Worm (Caenorhabditis elegans): ENCODE results near the gene rga-3.
A peak's percentile ranks its signal among the peaks of the same experiment; 100 is the strongest.

The rga-3 gene

DNA sequence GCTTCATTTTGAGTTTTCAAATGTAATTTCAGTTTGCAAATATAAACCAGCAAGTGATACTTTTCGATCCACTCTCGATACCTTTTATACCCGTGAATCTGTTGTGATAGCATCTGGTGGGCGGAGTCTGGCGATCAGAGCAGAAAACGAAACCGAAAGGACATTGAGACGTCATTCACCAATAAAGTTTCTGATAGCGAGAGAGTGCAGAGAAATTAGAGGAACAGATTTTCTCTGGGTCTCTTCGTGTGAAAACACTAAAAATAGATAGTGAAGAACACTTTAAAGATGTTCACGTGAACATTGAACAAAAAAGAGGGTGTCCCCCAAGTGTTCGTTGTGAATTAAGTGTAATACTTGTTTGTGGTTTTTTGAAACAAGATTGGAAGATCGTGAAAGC lies 46.1 kb downstream of the rga-3 start, which contains the start of gene pgph-3 (continued):
- no peak for TF ChIP-seq ceh-88 (GFP tag; IDR thresholded peaks at IDR 0.05)
- TF ChIP-seq hlh-4 (tag; optimal IDR thresholded peaks at IDR 0.05), result no peak
- no peak for TF ChIP-seq ets-5 (GFP tag; IDR thresholded peaks at IDR 0.05)
- no peak for TF ChIP-seq egl-13 (tag; optimal IDR thresholded peaks at IDR 0.05)
- TF ChIP-seq lin-35 (GFP tag; optimal IDR thresholded peaks at IDR 0.05), result peak in 1 of 2 experiments; percentile 9
- no peak for TF ChIP-seq ces-1 (GFP tag; optimal IDR thresholded peaks at IDR 0.05)
- no peak for TF ChIP-seq hpl-2 (GFP tag; optimal IDR thresholded peaks at IDR 0.05)

ce11 chrV:5765081-5765480 lies 47.4 kb downstream of the rga-3 start, which contains the start of gene pgph-2:
Gene pgph-2, plus strand, starts transcription at chrV:5765127.
- TF ChIP-seq ztf-4 (tag; optimal IDR thresholded peaks at IDR 0.05) (no peak), elt-2 (tag; optimal IDR thresholded peaks at IDR 0.05) (peak; percentile 33)

- TF ChIP-seq ama-1 (optimal IDR thresholded peaks at IDR 0.05), result no peak
- TF ChIP-seq nhr-20 (tag; optimal IDR thresholded peaks at IDR 0.05), result peak; percentile 93
- TF ChIP-seq dsc-1 (tag; optimal IDR thresholded peaks at IDR 0.05), result no peak
- TF ChIP-seq tbx-2 (tag; optimal IDR thresholded peaks at IDR 0.05), result peak; percentile 77
- no peak for TF ChIP-seq mab-9 (GFP tag; IDR thresholded peaks at IDR 0.05)
- no peak for TF ChIP-seq unc-86 (tag; optimal IDR thresholded peaks at IDR 0.05)
- no peak for TF ChIP-seq sup-37 (GFP tag; optimal IDR thresholded peaks at IDR 0.05)
- TF ChIP-seq tlp-1 (tag; optimal IDR thresholded peaks at IDR 0.05), result no peak
- peak; percentile 76 for TF ChIP-seq snu-23 (GFP tag; optimal IDR thresholded peaks at IDR 0.05)
- no peak for TF ChIP-seq nhr-28 (tag; optimal IDR thresholded peaks at IDR 0.05)
- no peak for TF ChIP-seq unc-98 (GFP tag; IDR thresholded peaks at IDR 0.05)
- peak; percentile 49 to 52 for TF ChIP-seq lsy-2 (tag; optimal IDR thresholded peaks at IDR 0.05)
- peak; percentile 24 for TF ChIP-seq C16A3.4 (tag; optimal IDR thresholded peaks at IDR 0.05)
- TF ChIP-seq lin-15B (tag; optimal IDR thresholded peaks at IDR 0.05), result no peak
- peak; percentile 88 for TF ChIP-seq nhr-19 (GFP tag; conservative IDR thresholded peaks at IDR 0.05)
- no peak for TF ChIP-seq nhr-12 (tag; optimal IDR thresholded peaks at IDR 0.05)
- no peak for TF ChIP-seq fkh-10 (GFP tag; optimal IDR thresholded peaks at IDR 0.05)
- no peak for TF ChIP-seq C34B4.2 (tag; optimal IDR thresholded peaks at IDR 0.05)
- TF ChIP-seq ceh-63 (GFP tag; optimal IDR thresholded peaks at IDR 0.05), result no peak
- no peak for TF ChIP-seq sptf-1 (tag; optimal IDR thresholded peaks at IDR 0.05)
- TF ChIP-seq Y116A8C.19 (tag; optimal IDR thresholded peaks at IDR 0.05; ENCODE audit: borderline replicate concordance), result no peak
- no peak for TF ChIP-seq alr-1 (tag; optimal IDR thresholded peaks at IDR 0.05; ENCODE audit: borderline replicate concordance)
- TF ChIP-seq xbp-1 (tag; optimal IDR thresholded peaks at IDR 0.05), result peak; percentile 38
- TF ChIP-seq elt-3 (tag; optimal IDR thresholded peaks at IDR 0.05), result peak in 5 of 6 experiments; percentile 72 to 92 (median 78)
- TF ChIP-seq nhr-77 (tag; optimal IDR thresholded peaks at IDR 0.05), result peak; percentile 19
- no peak for TF ChIP-seq ceh-8 (GFP tag; optimal IDR thresholded peaks at IDR 0.05)
- TF ChIP-seq isw-1 (GFP tag; IDR thresholded peaks at IDR 0.05), result no peak
- TF ChIP-seq unc-30 (tag; optimal IDR thresholded peaks at IDR 0.05), result no peak
- no peak for TF ChIP-seq ztf-11 (tag; optimal IDR thresholded peaks at IDR 0.05)
- TF ChIP-seq ceh-90 (tag; optimal IDR thresholded peaks at IDR 0.05), result no peak
- no peak for TF ChIP-seq fkh-4 (tag; optimal IDR thresholded peaks at IDR 0.05; ENCODE audit: borderline replicate concordance)
- no peak for TF ChIP-seq nhr-237 (tag; optimal IDR thresholded peaks at IDR 0.05)
- peak in 1 of 2 experiments; percentile 71 for TF ChIP-seq egl-27 (tag; optimal IDR thresholded peaks at IDR 0.05)
- TF ChIP-seq irx-1 (tag; optimal IDR thresholded peaks at IDR 0.05), result peak; percentile 5
- TF ChIP-seq nhr-47 (tag; optimal IDR thresholded peaks at IDR 0.05), result peak; percentile 57
- peak; percentile 70 for TF ChIP-seq elt-2 (tag; optimal IDR thresholded peaks at IDR 0.05)
- no peak for TF ChIP-seq ceh-82 (tag; optimal IDR thresholded peaks at IDR 0.05)
- no peak for TF ChIP-seq zag-1 (tag; optimal IDR thresholded peaks at IDR 0.05)
- TF ChIP-seq lin-35 (GFP tag; optimal IDR thresholded peaks at IDR 0.05), result peak; percentile 10 to 41
- no peak for TF ChIP-seq C04F5.9 (tag; optimal IDR thresholded peaks at IDR 0.05)
- TF ChIP-seq fos-1 (tag; optimal IDR thresholded peaks at IDR 0.05), result no peak
- TF ChIP-seq mef-2 (tag; optimal IDR thresholded peaks at IDR 0.05), result no peak
- TF ChIP-seq aha-1 (tag; optimal IDR thresholded peaks at IDR 0.05), result no peak
- no peak for TF ChIP-seq egl-13 (tag; optimal IDR thresholded peaks at IDR 0.05)
Measured at ce11 chrV:5768292-5768695, 50.6 kb downstream of the rga-3 start.

All from whole organism, L1 larva.